Worm (Caenorhabditis elegans): ENCODE results near the gene fbxa-153.

ce11 chrV:15567344-15567804 is 42.8 kb downstream of the fbxa-153 start, which contains the start of gene acs-2:
- TF ChIP-seq nhr-237 (tag; optimal IDR thresholded peaks at IDR 0.05) (no peak), ztf-11 (tag; optimal IDR thresholded peaks at IDR 0.05) (no peak), snpc-4 (tag; optimal IDR thresholded peaks at IDR 0.05) (no peak), flh-1 (GFP tag; optimal IDR thresholded peaks at IDR 0.05) (no peak), nhr-2 (tag; optimal IDR thresholded peaks at IDR 0.05) (no peak), bed-3 (GFP tag; optimal IDR thresholded peaks at IDR 0.05) (no peak), sptf-1 (tag; optimal IDR thresholded peaks at IDR 0.05) (no peak)

Measured in whole organism, mixed stage, embryonic.